Fruit fly (Drosophila melanogaster) whole organism, prepupa: Measurements from ENCODE around the gene Tmhs.

Experiments
- Blimp-1 ChIP-seq: fragments of 200-800 bp; sonication (Bioruptor generic); optimal IDR thresholded peaks from 3 replicates; lab custom pipeline; 2017; ENCODE audit warnings: missing biosample characterization, missing genetic modification characterization, mild to moderate bottlenecking, moderate library complexity, missing genetic modification reagents
- CG10631 ChIP-seq: fragments of 200-800 bp; sonication (Bioruptor generic); optimal IDR thresholded peaks from 2 replicates; lab custom pipeline; 2016; ENCODE audit warnings: missing biosample characterization, missing genetic modification characterization
- CG10669 ChIP-seq: fragments of 200-800 bp; sonication (Bioruptor generic); optimal IDR thresholded peaks from 3 replicates; lab custom pipeline; 2018; ENCODE audit warnings: missing biosample characterization, mild to moderate bottlenecking, missing genetic modification characterization, moderate library complexity
- CG11294 ChIP-seq: fragments of 200-800 bp; sonication (Bioruptor generic); IDR thresholded peaks from 2 replicates; pipeline ENCODE4 v1.3.6; 2022; ENCODE audit warnings: missing biosample characterization, missing genetic modification characterization
- CG11762 ChIP-seq: fragments of 200-800 bp; sonication (Bioruptor generic); optimal IDR thresholded peaks from 3 replicates; lab custom pipeline; 2016; ENCODE audit warnings: missing biosample characterization, missing genetic modification characterization; ENCODE audit not compliant: insufficient read depth
- CG15336 ChIP-seq: fragments of 200-800 bp; sonication (Bioruptor generic); IDR thresholded peaks from 2 replicates; pipeline ENCODE4 v1.3.6; 2022; ENCODE audit warnings: missing biosample characterization, missing genetic modification characterization
- CG1621 ChIP-seq: fragments of 200-800 bp; sonication (Bioruptor generic); optimal IDR thresholded peaks from 3 replicates; lab custom pipeline; 2018; ENCODE audit warnings: missing biosample characterization, mild to moderate bottlenecking, missing genetic modification characterization
- CG3032 ChIP-seq: fragments of 200-800 bp; optimal IDR thresholded peaks from 2 replicates; lab custom pipeline; 2019; ENCODE audit warnings: missing biosample characterization, mild to moderate bottlenecking, missing genetic modification characterization, moderate library complexity
- CG31627 ChIP-seq: fragments of 200-800 bp; sonication (Bioruptor generic); optimal IDR thresholded peaks from 3 replicates; lab custom pipeline; 2016; ENCODE audit warnings: missing biosample characterization, missing genetic modification characterization
- CG32006 ChIP-seq: fragments of 200-800 bp; sonication (Bioruptor generic); optimal IDR thresholded peaks from 3 replicates; lab custom pipeline; 2017; ENCODE audit warnings: missing biosample characterization, mild to moderate bottlenecking, missing genetic modification characterization
- CG34406 ChIP-seq: fragments of 200-800 bp; sonication (Bioruptor generic); optimal IDR thresholded peaks from 3 replicates; lab custom pipeline; 2016; ENCODE audit warnings: missing biosample characterization, missing genetic modification characterization
- CG3919 ChIP-seq: fragments of 200-800 bp; sonication (Bioruptor generic); optimal IDR thresholded peaks from 3 replicates; lab custom pipeline; 2016; ENCODE audit warnings: missing biosample characterization, missing genetic modification characterization
- CG4318 ChIP-seq: fragments of 200-800 bp; sonication (Bioruptor generic); optimal IDR thresholded peaks from 3 replicates; lab custom pipeline; 2017; ENCODE audit warnings: missing biosample characterization, mild to moderate bottlenecking, missing genetic modification characterization
- CG6276 ChIP-seq: fragments of 200-800 bp; sonication (Bioruptor generic); optimal IDR thresholded peaks from 2 replicates; lab custom pipeline; 2017; ENCODE audit warnings: missing biosample characterization, mild to moderate bottlenecking, missing genetic modification characterization
- CG6792 ChIP-seq: fragments of 200-800 bp; sonication (Bioruptor generic); optimal IDR thresholded peaks from 3 replicates; lab custom pipeline; 2016; ENCODE audit warnings: missing biosample characterization, missing genetic modification characterization
- CG6808 ChIP-seq: fragments of 200-800 bp; sonication (Bioruptor generic); optimal IDR thresholded peaks from 3 replicates; lab custom pipeline; 2017; ENCODE audit warnings: missing biosample characterization, missing genetic modification characterization, mild to moderate bottlenecking, moderate library complexity, missing genetic modification reagents
- CG6854 ChIP-seq: fragments of 200-800 bp; sonication (Bioruptor generic); optimal IDR thresholded peaks from 2 replicates; lab custom pipeline; 2017; ENCODE audit warnings: missing biosample characterization, mild to moderate bottlenecking, missing genetic modification characterization
- CG7368 ChIP-seq: fragments of 200-800 bp; sonication (Bioruptor generic); optimal IDR thresholded peaks from 3 replicates; lab custom pipeline; 2016; ENCODE audit warnings: missing biosample characterization, missing genetic modification characterization
- CG8119 ChIP-seq: fragments of 200-800 bp; sonication (Bioruptor generic); IDR thresholded peaks from 3 replicates; pipeline ENCODE4 v1.3.6; 2022; ENCODE audit warnings: missing biosample characterization, missing genetic modification characterization
- CG8319 ChIP-seq: fragments of 200-800 bp; sonication (Bioruptor generic); optimal IDR thresholded peaks from 3 replicates; lab custom pipeline; 2016; ENCODE audit warnings: missing biosample characterization, missing genetic modification characterization
- CG8632 ChIP-seq: fragments of 200-800 bp; sonication (Bioruptor generic); optimal IDR thresholded peaks from 3 replicates; lab custom pipeline; 2016; ENCODE audit warnings: missing biosample characterization, missing genetic modification characterization
- CG9139 ChIP-seq: fragments of 200-800 bp; sonication (Bioruptor generic); optimal IDR thresholded peaks from 3 replicates; lab custom pipeline; 2017; ENCODE audit warnings: missing biosample characterization, mild to moderate bottlenecking, missing genetic modification characterization
- Eip75B ChIP-seq: fragments of 200-800 bp; sonication (Bioruptor generic); optimal IDR thresholded peaks from 3 replicates; lab custom pipeline; 2016; ENCODE audit warnings: missing biosample characterization, missing genetic modification characterization
- Eip78C ChIP-seq: fragments of 200-800 bp; sonication (Bioruptor generic); peaks from one replicate; lab custom pipeline; 2016; ENCODE audit warnings: missing biosample characterization, missing genetic modification characterization
- Eip93F ChIP-seq: fragments of 200-800 bp; sonication (Bioruptor generic); optimal IDR thresholded peaks from 2 replicates; lab custom pipeline; 2016; ENCODE audit warnings: missing biosample characterization, mild to moderate bottlenecking, missing genetic modification characterization
- Ets21C ChIP-seq: fragments of 200-800 bp; sonication (Bioruptor generic); optimal IDR thresholded peaks from 3 replicates; lab custom pipeline; 2016; ENCODE audit warnings: missing biosample characterization, missing genetic modification characterization
- Ets96B ChIP-seq: fragments of 200-800 bp; optimal IDR thresholded peaks from 2 replicates; lab custom pipeline; 2019; ENCODE audit warnings: missing biosample characterization, mild to moderate bottlenecking, missing genetic modification characterization, moderate library complexity
- Hr38 ChIP-seq: sonication (Bioruptor generic); optimal IDR thresholded peaks from 2 replicates; lab custom pipeline; 2016; ENCODE audit warnings: missing biosample characterization, missing genetic modification characterization
- Hr39 ChIP-seq: fragments of 200-800 bp; sonication (Bioruptor generic); optimal IDR thresholded peaks from 2 replicates; lab custom pipeline; 2016; ENCODE audit warnings: missing biosample characterization, missing genetic modification characterization
- Hr4 ChIP-seq: fragments of 200-800 bp; sonication (Bioruptor generic); optimal IDR thresholded peaks from 3 replicates; lab custom pipeline; 2016; ENCODE audit warnings: missing biosample characterization, missing genetic modification characterization
- Lpt ChIP-seq: fragments of 200-800 bp; sonication (Bioruptor generic); optimal IDR thresholded peaks from 3 replicates; lab custom pipeline; 2016; ENCODE audit warnings: missing biosample characterization, missing genetic modification characterization
- Met ChIP-seq: fragments of 200-800 bp; sonication (Bioruptor generic); optimal IDR thresholded peaks from 3 replicates; lab custom pipeline; 2016; ENCODE audit warnings: missing biosample characterization, missing genetic modification characterization
- Smox ChIP-seq: fragments of 200-800 bp; sonication (Bioruptor generic); optimal IDR thresholded peaks from 3 replicates; lab custom pipeline; 2016; ENCODE audit warnings: missing biosample characterization, missing genetic modification characterization
- Sox102F ChIP-seq: fragments of 200-800 bp; sonication (Bioruptor generic); optimal IDR thresholded peaks from 2 replicates; lab custom pipeline; 2016; ENCODE audit warnings: missing biosample characterization, mild to moderate bottlenecking, missing genetic modification characterization
- Sox14 ChIP-seq: fragments of 200-800 bp; sonication (Bioruptor generic); optimal IDR thresholded peaks from 3 replicates; lab custom pipeline; 2016; ENCODE audit warnings: missing biosample characterization, missing genetic modification characterization
- Sox15 ChIP-seq: fragments of 200-800 bp; sonication (Bioruptor generic); optimal IDR thresholded peaks from 3 replicates; lab custom pipeline; 2016; ENCODE audit warnings: missing biosample characterization, missing genetic modification characterization
- achi ChIP-seq: fragments of 200-800 bp; sonication (Bioruptor generic); optimal IDR thresholded peaks from 3 replicates; lab custom pipeline; 2016; ENCODE audit warnings: missing biosample characterization, missing genetic modification characterization
- acj6 ChIP-seq: fragments of 200-800 bp; sonication (Bioruptor generic); optimal IDR thresholded peaks from 3 replicates; lab custom pipeline; 2016; ENCODE audit warnings: missing biosample characterization, missing genetic modification characterization
- cyc ChIP-seq: fragments of 200-800 bp; sonication (Bioruptor generic); optimal IDR thresholded peaks from 3 replicates; lab custom pipeline; 2016; ENCODE audit warnings: missing biosample characterization, missing genetic modification characterization
- dac ChIP-seq: fragments of 200-800 bp; sonication (Bioruptor generic); optimal IDR thresholded peaks from 2 replicates; lab custom pipeline; 2017; ENCODE audit warnings: missing biosample characterization, mild to moderate bottlenecking, missing genetic modification characterization
- dsx ChIP-seq: fragments of 200-800 bp; optimal IDR thresholded peaks from 3 replicates; lab custom pipeline; 2019; ENCODE audit warnings: missing biosample characterization, mild to moderate bottlenecking, missing genetic modification characterization, moderate library complexity; ENCODE audit not compliant: poor library complexity, severe bottlenecking
- eg ChIP-seq: fragments of 200-800 bp; sonication (Bioruptor generic); IDR thresholded peaks from 3 replicates; pipeline ENCODE4 v1.3.6; 2022; ENCODE audit warnings: missing biosample characterization, missing genetic modification characterization
- esn ChIP-seq: fragments of 200-800 bp; sonication (Bioruptor generic); optimal IDR thresholded peaks from 2 replicates; lab custom pipeline; 2016; ENCODE audit warnings: missing biosample characterization, mild to moderate bottlenecking, missing genetic modification characterization, moderate library complexity
- fd59A ChIP-seq: fragments of 200-800 bp; sonication (Bioruptor generic); optimal IDR thresholded peaks from 2 replicates; lab custom pipeline; 2017; ENCODE audit warnings: missing biosample characterization, mild to moderate bottlenecking, missing genetic modification characterization, missing genetic modification reagents
- fd85E ChIP-seq: fragments of 200-800 bp; sonication (Bioruptor generic); optimal IDR thresholded peaks from 3 replicates; lab custom pipeline; 2016; ENCODE audit warnings: missing biosample characterization, missing genetic modification characterization
- fkh ChIP-seq: fragments of 200-800 bp; sonication (Bioruptor generic); optimal IDR thresholded peaks from 3 replicates; lab custom pipeline; 2017; ENCODE audit warnings: missing biosample characterization, mild to moderate bottlenecking, missing genetic modification characterization, moderate library complexity
- lz ChIP-seq: fragments of 200-800 bp; sonication (Bioruptor generic); optimal IDR thresholded peaks from 3 replicates; lab custom pipeline; 2016; ENCODE audit warnings: missing biosample characterization, missing genetic modification characterization
- net ChIP-seq: fragments of 200-800 bp; sonication (Bioruptor generic); optimal IDR thresholded peaks from 3 replicates; lab custom pipeline; 2016; ENCODE audit warnings: missing biosample characterization, missing genetic modification characterization
- pdm3 ChIP-seq: fragments of 200-800 bp; sonication (Bioruptor generic); optimal IDR thresholded peaks from 3 replicates; lab custom pipeline; 2016; ENCODE audit warnings: missing biosample characterization, missing genetic modification characterization
- salr ChIP-seq, 2 experiments: fragments of 200-800 bp; sonication (Bioruptor generic); optimal IDR thresholded peaks; 3 replicates each; lab custom pipeline; 2016 to 2018; ENCODE audit warnings: missing biosample characterization in 2 of 2, missing genetic modification characterization in 2 of 2, mild to moderate bottlenecking in 1 of 2
- spab ChIP-seq: fragments of 200-800 bp; sonication (Bioruptor generic); optimal IDR thresholded peaks from 2 replicates; lab custom pipeline; 2017; ENCODE audit warnings: missing biosample characterization, mild to moderate bottlenecking, missing genetic modification characterization, missing genetic modification reagents
- svp ChIP-seq: fragments of 200-800 bp; sonication (Bioruptor generic); peaks from one replicate; lab custom pipeline; 2016; ENCODE audit warnings: missing biosample characterization, missing genetic modification characterization
- vri ChIP-seq: fragments of 200-800 bp; sonication (Bioruptor generic); optimal IDR thresholded peaks from 3 replicates; lab custom pipeline; 2016; ENCODE audit warnings: missing biosample characterization, mild to moderate bottlenecking, missing genetic modification characterization

Gene Tmhs

DNA sequence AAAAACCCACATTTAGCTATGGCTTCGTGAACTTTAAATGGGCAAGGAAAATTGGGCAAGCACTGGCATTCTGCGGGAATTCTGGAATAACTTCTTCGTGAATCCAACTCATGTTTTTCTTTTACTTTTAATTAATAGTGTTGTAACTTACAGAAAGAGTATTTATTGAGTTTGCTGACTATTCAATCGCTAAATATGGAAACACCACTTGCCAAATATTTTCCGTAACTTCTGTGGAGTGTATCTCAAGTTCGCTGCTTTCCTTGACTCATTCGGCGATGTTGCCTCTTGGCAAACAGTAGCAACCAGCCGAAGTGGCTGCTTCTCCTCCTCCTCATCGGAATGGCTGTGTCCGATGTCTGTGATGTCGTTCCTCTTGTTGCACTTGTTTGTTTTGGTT, 19.8 kb downstream of the Tmhs start:
- TF ChIP-seq fd59A (GFP tag; lab: Kevin White, UChicago) (no peak), spab (GFP tag; lab: Kevin White, UChicago) (peak; percentile 3), salr (GFP tag; optimal IDR thresholded peaks at IDR 0.05; lab: Kevin White, UChicago) (peak in 1 of 2 experiments; percentile 10), Hr39 (GFP tag; lab: Kevin White, UChicago) (peak; percentile 11), esn (GFP tag; lab: Kevin White, UChicago) (peak; percentile 20), lz (GFP tag; lab: Kevin White, UChicago) (no peak), dac (GFP tag; lab: Kevin White, UChicago) (peak; percentile 69), vri (no peak), CG6854 (GFP tag; lab: Kevin White, UChicago) (no peak), Sox15 (GFP tag; lab: Kevin White, UChicago) (peak; percentile 28), CG31627 (peak; percentile 16), CG6792 (GFP tag; lab: Kevin White, UChicago) (peak; percentile 24), CG3032 (peak; percentile 6), cyc (GFP tag; lab: Kevin White, UChicago) (no peak), Ets96B (peak; percentile 0), achi (GFP tag; lab: Kevin White, UChicago) (peak; percentile 41), dsx (GFP tag; lab: Kevin White, UChicago) (no peak), Hr4 (GFP tag; lab: Kevin White, UChicago) (peak; percentile 75), CG8319 (GFP tag; lab: Kevin White, UChicago) (no peak), Sox102F (GFP tag; lab: Kevin White, UChicago) (peak; percentile 11), CG11762 (GFP tag; lab: Kevin White, UChicago) (no peak), CG6808 (peak; percentile 21), fd85E (GFP tag; lab: Kevin White, UChicago) (no peak), CG3919 (GFP tag; lab: Kevin White, UChicago) (peak; percentile 56), CG1621 (tag; lab: Kevin White, UChicago) (no peak), CG7368 (GFP tag; lab: Kevin White, UChicago) (peak; percentile 49), CG4318 (GFP tag; lab: Kevin White, UChicago) (peak; percentile 71), CG34406 (GFP tag; lab: Kevin White, UChicago) (peak; percentile 43), eg (GFP tag; lab: Robert Waterston, UW) (no peak), Sox14 (GFP tag; lab: Kevin White, UChicago) (no peak), pdm3 (peak; percentile 56), Eip75B (GFP tag; lab: Kevin White, UChicago) (no peak), CG8632 (peak; percentile 33), Met (GFP tag; lab: Kevin White, UChicago) (peak; percentile 22), Smox (GFP tag; lab: Kevin White, UChicago) (peak; percentile 25), acj6 (peak; percentile 52), Eip93F (GFP tag; lab: Kevin White, UChicago) (no peak), CG32006 (GFP tag; lab: Kevin White, UChicago) (peak; percentile 92), Lpt (GFP tag; lab: Kevin White, UChicago) (peak; percentile 32), CG8119 (GFP tag; lab: Robert Waterston, UW) (peak; percentile 66; the same call in 2 of the 3 replicates), Blimp-1 (GFP tag; lab: Kevin White, UChicago) (no peak), CG6276 (GFP tag; lab: Kevin White, UChicago) (peak; percentile 62), CG15336 (GFP tag; lab: Robert Waterston, UW) (peak; percentile 74), svp (peak; percentile 49), CG9139 (GFP tag; lab: Kevin White, UChicago) (no peak), CG10631 (GFP tag; lab: Kevin White, UChicago) (no peak), CG11294 (GFP tag; lab: Robert Waterston, UW) (no peak), Hr38 (GFP tag; lab: Kevin White, UChicago) (no peak), fkh (no peak), Ets21C (GFP tag; lab: Kevin White, UChicago) (no peak), Eip78C (GFP tag; lab: Kevin White, UChicago) (peak; percentile 91), net (GFP tag; lab: Kevin White, UChicago) (peak; percentile 52), CG10669 (GFP tag; lab: Kevin White, UChicago) (peak; percentile 9)
